Fruit fly (Drosophila melanogaster) whole organism, prepupa: ENCODE measurements around the gene sip1.

Experiments
- CG11902 ChIP-seq: fragments of 200-800 bp; sonication (Bioruptor generic); optimal IDR thresholded peaks from 3 replicates; lab custom pipeline; 2016; ENCODE audit warnings: missing biosample characterization, missing genetic modification characterization
- CG16779 ChIP-seq: fragments of 200-800 bp; sonication (Bioruptor generic); optimal IDR thresholded peaks from 3 replicates; lab custom pipeline; 2017; ENCODE audit warnings: missing biosample characterization, mild to moderate bottlenecking, missing genetic modification characterization
- CG3032 ChIP-seq: fragments of 200-800 bp; optimal IDR thresholded peaks from 2 replicates; lab custom pipeline; 2019; ENCODE audit warnings: missing biosample characterization, mild to moderate bottlenecking, missing genetic modification characterization, moderate library complexity
- CG31627 ChIP-seq: fragments of 200-800 bp; sonication (Bioruptor generic); optimal IDR thresholded peaks from 3 replicates; lab custom pipeline; 2016; ENCODE audit warnings: missing biosample characterization, missing genetic modification characterization
- CG6854 ChIP-seq: fragments of 200-800 bp; sonication (Bioruptor generic); optimal IDR thresholded peaks from 2 replicates; lab custom pipeline; 2017; ENCODE audit warnings: missing biosample characterization, mild to moderate bottlenecking, missing genetic modification characterization
- CG8119 ChIP-seq: fragments of 200-800 bp; sonication (Bioruptor generic); IDR thresholded peaks from 3 replicates; pipeline ENCODE4 v1.3.6; 2022; ENCODE audit warnings: missing biosample characterization, missing genetic modification characterization
- CG8319 ChIP-seq: fragments of 200-800 bp; sonication (Bioruptor generic); optimal IDR thresholded peaks from 3 replicates; lab custom pipeline; 2016; ENCODE audit warnings: missing biosample characterization, missing genetic modification characterization
- Ets96B ChIP-seq: fragments of 200-800 bp; optimal IDR thresholded peaks from 2 replicates; lab custom pipeline; 2019; ENCODE audit warnings: missing biosample characterization, mild to moderate bottlenecking, missing genetic modification characterization, moderate library complexity
- Gug ChIP-seq: fragments of 200-800 bp; sonication (Bioruptor generic); IDR thresholded peaks from 2 replicates; pipeline ENCODE4 v1.3.6; 2022; ENCODE audit warnings: missing biosample characterization, missing genetic modification characterization
- Hr39 ChIP-seq: fragments of 200-800 bp; sonication (Bioruptor generic); optimal IDR thresholded peaks from 2 replicates; lab custom pipeline; 2016; ENCODE audit warnings: missing biosample characterization, missing genetic modification characterization
- OdsH ChIP-seq: fragments of 200-800 bp; sonication (Bioruptor generic); optimal IDR thresholded peaks from 3 replicates; lab custom pipeline; 2016; ENCODE audit warnings: missing biosample characterization, missing genetic modification characterization
- Smox ChIP-seq: fragments of 200-800 bp; sonication (Bioruptor generic); optimal IDR thresholded peaks from 3 replicates; lab custom pipeline; 2016; ENCODE audit warnings: missing biosample characterization, missing genetic modification characterization
- fkh ChIP-seq: fragments of 200-800 bp; sonication (Bioruptor generic); optimal IDR thresholded peaks from 3 replicates; lab custom pipeline; 2017; ENCODE audit warnings: missing biosample characterization, mild to moderate bottlenecking, missing genetic modification characterization, moderate library complexity

DNA sequence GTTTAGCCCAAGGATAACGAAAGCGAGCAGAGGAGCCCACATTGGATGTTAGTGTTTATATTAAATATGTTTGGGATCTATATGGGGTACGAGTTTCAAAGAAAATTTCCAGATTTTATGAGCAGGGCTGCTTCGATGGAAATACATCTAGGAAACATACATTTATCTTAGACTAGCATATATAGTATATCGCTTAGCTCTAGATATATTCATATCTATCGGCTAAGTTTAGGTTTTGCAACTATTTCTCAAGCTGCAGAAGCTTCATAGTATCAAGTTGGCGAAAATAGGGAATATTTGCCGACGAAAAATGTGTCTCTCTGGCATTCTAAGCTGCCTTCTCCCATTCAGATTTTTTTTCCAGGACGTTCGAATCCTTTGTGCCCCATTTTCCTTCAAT is 7.9 kb downstream of the sip1 start, which contains the start of gene CG14006:
- no peak for TF ChIP-seq fkh (GFP tag; lab: Kevin White, UChicago)
- no peak for TF ChIP-seq CG11902 (GFP tag; lab: Kevin White, UChicago)
- TF ChIP-seq Gug (GFP tag; lab: Robert Waterston, UW), result no peak
- no peak for TF ChIP-seq Ets96B
- no peak for TF ChIP-seq OdsH
- TF ChIP-seq Hr39, result no peak
- TF ChIP-seq CG3032 (tag; lab: Kevin White, UChicago), result no peak
- no peak for TF ChIP-seq CG8319
- TF ChIP-seq Smox, result no peak
- no peak for TF ChIP-seq CG6854 (GFP tag; lab: Kevin White, UChicago)
- TF ChIP-seq CG16779 (tag; lab: Kevin White, UChicago), result no peak
- TF ChIP-seq CG31627 (GFP tag; lab: Kevin White, UChicago), result no peak
- TF ChIP-seq CG8119 (GFP tag; lab: Robert Waterston, UW), result no peak
